Worm (Caenorhabditis elegans): ENCODE results near the gene vit-3.

DNA sequence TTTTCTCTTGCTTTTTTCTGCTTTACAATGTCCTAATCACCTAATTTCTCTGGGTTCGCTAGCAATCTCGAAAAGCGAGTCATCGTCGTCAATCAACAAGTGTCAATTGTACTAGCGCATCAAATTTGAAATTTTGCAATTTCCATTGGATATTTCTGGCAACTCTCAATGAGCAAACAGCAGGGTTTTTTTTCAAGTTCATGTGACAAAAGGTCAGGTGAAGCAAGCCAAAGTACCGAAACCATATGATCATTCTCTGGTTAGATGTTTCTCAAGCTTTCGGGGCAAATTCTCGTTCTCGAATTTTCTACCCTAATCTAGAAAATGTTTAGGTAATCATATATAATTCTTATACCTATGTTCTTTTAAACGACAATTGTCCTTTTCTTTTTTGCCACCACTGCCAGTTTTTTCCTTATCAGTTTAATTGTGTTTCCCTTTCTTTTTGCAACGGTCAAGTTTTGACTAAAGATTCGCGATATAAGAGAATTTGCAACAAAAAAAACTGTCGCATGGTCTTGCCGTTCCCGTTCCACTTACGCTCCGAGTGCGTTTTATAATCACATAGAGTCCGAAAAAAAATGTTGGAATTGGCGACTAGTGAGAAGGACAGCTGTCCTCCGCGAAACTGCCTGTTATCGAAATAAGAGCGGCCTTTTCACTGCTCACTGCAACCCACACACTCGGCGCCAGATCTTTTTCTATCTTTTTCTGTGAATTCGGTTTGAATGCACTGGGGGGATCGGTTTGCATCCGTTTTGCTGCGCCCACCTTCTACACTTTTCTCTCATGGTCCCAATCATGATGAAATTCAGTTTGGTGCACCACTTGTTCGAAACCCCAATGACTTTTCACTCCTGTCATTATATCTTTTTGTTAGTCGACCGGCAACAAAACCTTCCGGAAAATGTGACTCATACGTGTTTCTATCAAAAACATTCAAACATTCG, 35.8 kb downstream of the vit-3 start:
- TF ChIP-seq nhr-232 (tag; optimal IDR thresholded peaks at IDR 0.05) = no peak
- TF ChIP-seq hlh-8 (tag; optimal IDR thresholded peaks at IDR 0.05) = no peak
- TF ChIP-seq Y22D7AL.16 (tag; optimal IDR thresholded peaks at IDR 0.05) = no peak

All from whole organism, late embryonic.